Fruit fly (Drosophila melanogaster) whole organism, prepupa: ENCODE measurements around the gene CG11755.

Experiments
- Blimp-1 ChIP-seq: fragments of 200-800 bp; sonication (Bioruptor generic); optimal IDR thresholded peaks from 3 replicates; lab custom pipeline; 2017; ENCODE audit warnings: missing biosample characterization, missing genetic modification characterization, mild to moderate bottlenecking, moderate library complexity, missing genetic modification reagents
- CG10631 ChIP-seq: fragments of 200-800 bp; sonication (Bioruptor generic); optimal IDR thresholded peaks from 2 replicates; lab custom pipeline; 2016; ENCODE audit warnings: missing biosample characterization, missing genetic modification characterization
- CG1621 ChIP-seq: fragments of 200-800 bp; sonication (Bioruptor generic); optimal IDR thresholded peaks from 3 replicates; lab custom pipeline; 2018; ENCODE audit warnings: missing biosample characterization, mild to moderate bottlenecking, missing genetic modification characterization
- CG7368 ChIP-seq: fragments of 200-800 bp; sonication (Bioruptor generic); optimal IDR thresholded peaks from 3 replicates; lab custom pipeline; 2016; ENCODE audit warnings: missing biosample characterization, missing genetic modification characterization
- CG8119 ChIP-seq: fragments of 200-800 bp; sonication (Bioruptor generic); IDR thresholded peaks from 3 replicates; pipeline ENCODE4 v1.3.6; 2022; ENCODE audit warnings: missing biosample characterization, missing genetic modification characterization
- cyc ChIP-seq: fragments of 200-800 bp; sonication (Bioruptor generic); optimal IDR thresholded peaks from 3 replicates; lab custom pipeline; 2016; ENCODE audit warnings: missing biosample characterization, missing genetic modification characterization
- net ChIP-seq: fragments of 200-800 bp; sonication (Bioruptor generic); optimal IDR thresholded peaks from 3 replicates; lab custom pipeline; 2016; ENCODE audit warnings: missing biosample characterization, missing genetic modification characterization
- pdm3 ChIP-seq: fragments of 200-800 bp; sonication (Bioruptor generic); optimal IDR thresholded peaks from 3 replicates; lab custom pipeline; 2016; ENCODE audit warnings: missing biosample characterization, missing genetic modification characterization
- spab ChIP-seq: fragments of 200-800 bp; sonication (Bioruptor generic); optimal IDR thresholded peaks from 2 replicates; lab custom pipeline; 2017; ENCODE audit warnings: missing biosample characterization, mild to moderate bottlenecking, missing genetic modification characterization, missing genetic modification reagents
- svp ChIP-seq: fragments of 200-800 bp; sonication (Bioruptor generic); peaks from one replicate; lab custom pipeline; 2016; ENCODE audit warnings: missing biosample characterization, missing genetic modification characterization

- TF ChIP-seq cyc (GFP tag; lab: Kevin White, UChicago) (no peak), CG7368 (no peak), CG8119 (GFP tag; lab: Robert Waterston, UW) (peak; percentile 32; the same call in 2 of the 3 replicates), net (GFP tag; lab: Kevin White, UChicago) (no peak), svp (GFP tag; lab: Kevin White, UChicago) (peak; percentile 74), pdm3 (GFP tag; lab: Kevin White, UChicago) (no peak), Blimp-1 (GFP tag; lab: Kevin White, UChicago) (no peak), spab (GFP tag; lab: Kevin White, UChicago) (no peak), CG10631 (GFP tag; lab: Kevin White, UChicago) (peak; percentile 8), CG1621 (tag; lab: Kevin White, UChicago) (no peak)
Observed at dm6 chr3R:8669900-8670528, 6.7 kb upstream of the CG11755 start.
